Fruit fly (Drosophila melanogaster) whole organism, embryonic: Measurements from ENCODE around the gene CG44142.

Experiments
- ATbp ChIP-seq: fragments of 200-800 bp; sonication (Bioruptor generic); optimal IDR thresholded peaks from 2 replicates; lab custom pipeline; 2017; ENCODE audit warnings: missing biosample characterization, mild to moderate bottlenecking, missing genetic modification characterization, missing genetic modification reagents
- Atf3 ChIP-seq: fragments of 200-800 bp; sonication (Bioruptor generic); optimal IDR thresholded peaks from 3 replicates; lab custom pipeline; 2016; ENCODE audit warnings: missing biosample characterization, missing genetic modification characterization
- CG10654 ChIP-seq: fragments of 200-800 bp; sonication (Bioruptor generic); optimal IDR thresholded peaks from 2 replicates; lab custom pipeline; 2016; ENCODE audit warnings: missing biosample characterization, missing genetic modification characterization
- CG10959 ChIP-seq: fragments of 200-800 bp; sonication (Bioruptor generic); IDR thresholded peaks from 2 replicates; pipeline ENCODE4 v1.3.6; 2022; ENCODE audit warnings: missing biosample characterization, missing genetic modification characterization
- CG11560 ChIP-seq: fragments of 200-800 bp; sonication (Bioruptor generic); IDR thresholded peaks from 3 replicates; pipeline ENCODE4 v1.3.6; 2022; ENCODE audit warnings: missing biosample characterization, missing genetic modification characterization
- CG12236 ChIP-seq: fragments of 200-800 bp; sonication (Bioruptor generic); optimal IDR thresholded peaks from 2 replicates; lab custom pipeline; 2016; ENCODE audit warnings: missing biosample characterization, missing genetic modification characterization
- CG14441 ChIP-seq: fragments of 200-800 bp; sonication (Bioruptor generic); IDR thresholded peaks from 2 replicates; pipeline ENCODE4 v1.3.6; 2022; ENCODE audit warnings: missing biosample characterization, missing genetic modification characterization
- CG16813 ChIP-seq: fragments of 200-800 bp; sonication (Bioruptor generic); IDR thresholded peaks from 3 replicates; pipeline ENCODE4 v1.3.6; 2022; ENCODE audit warnings: missing biosample characterization, missing genetic modification characterization; ENCODE audit not compliant: partially characterized antibody
- CG17328 ChIP-seq: fragments of 200-800 bp; sonication (Bioruptor generic); IDR thresholded peaks from 2 replicates; pipeline ENCODE4 v1.3.6; 2022; ENCODE audit warnings: missing biosample characterization, missing genetic modification characterization
- CG18619 ChIP-seq: fragments of 200-800 bp; sonication (Bioruptor generic); optimal IDR thresholded peaks from 3 replicates; lab custom pipeline; 2017; ENCODE audit warnings: missing biosample characterization, mild to moderate bottlenecking, missing genetic modification characterization
- CG2202 ChIP-seq: fragments of 200-800 bp; sonication (Bioruptor generic); optimal IDR thresholded peaks from 2 replicates; lab custom pipeline; 2018; ENCODE audit warnings: missing biosample characterization, mild to moderate bottlenecking, missing genetic modification characterization
- CG2678 ChIP-seq: fragments of 200-800 bp; sonication (Bioruptor generic); optimal IDR thresholded peaks from 3 replicates; lab custom pipeline; 2019; ENCODE audit warnings: missing biosample characterization, mild to moderate bottlenecking, missing genetic modification characterization, moderate library complexity
- CG30431 ChIP-seq: fragments of 200-800 bp; sonication (Bioruptor generic); optimal IDR thresholded peaks from 2 replicates; lab custom pipeline; 2017; ENCODE audit warnings: missing biosample characterization, missing genetic modification characterization
- CG5245 ChIP-seq: fragments of 200-800 bp; sonication (Bioruptor generic); optimal IDR thresholded peaks from 3 replicates; lab custom pipeline; 2016; ENCODE audit warnings: missing biosample characterization, missing genetic modification characterization
- CG6272 ChIP-seq: fragments of 200-800 bp; sonication (Bioruptor generic); IDR thresholded peaks from 2 replicates; pipeline ENCODE4 v1.3.6; 2022; ENCODE audit warnings: missing biosample characterization, missing genetic modification characterization
- CG6689 ChIP-seq: fragments of 200-800 bp; sonication (Bioruptor generic); IDR thresholded peaks from 2 replicates; pipeline ENCODE4 v1.3.6; 2022; ENCODE audit warnings: missing biosample characterization, missing genetic modification characterization
- CG8089 ChIP-seq: fragments of 200-800 bp; sonication (Bioruptor generic); optimal IDR thresholded peaks from 3 replicates; lab custom pipeline; 2016; ENCODE audit warnings: missing biosample characterization, missing genetic modification characterization
- CG8359 ChIP-seq: fragments of 200-800 bp; sonication (Bioruptor generic); optimal IDR thresholded peaks from 2 replicates; lab custom pipeline; 2017; ENCODE audit warnings: missing biosample characterization, mild to moderate bottlenecking, missing genetic modification characterization, borderline replicate concordance
- CG8478 ChIP-seq: fragments of >200 bp; optimal IDR thresholded peaks from 2 replicates; lab custom pipeline; 2018
- CG8924 ChIP-seq: fragments of 200-800 bp; optimal IDR thresholded peaks from 3 replicates; lab custom pipeline; 2019; ENCODE audit warnings: missing biosample characterization, mild to moderate bottlenecking, missing genetic modification characterization, moderate library complexity
- CG9817 ChIP-seq: fragments of 200-800 bp; sonication (Bioruptor generic); optimal IDR thresholded peaks from 2 replicates; lab custom pipeline; 2018; ENCODE audit warnings: missing biosample characterization, mild to moderate bottlenecking, missing genetic modification characterization, moderate library complexity
- Camta ChIP-seq: fragments of 200-800 bp; sonication (Bioruptor generic); optimal IDR thresholded peaks from 2 replicates; lab custom pipeline; 2016; ENCODE audit warnings: missing biosample characterization, missing genetic modification characterization
- Dll ChIP-seq: fragments of 200-800 bp; sonication (Bioruptor generic); IDR thresholded peaks from 4 replicates; pipeline ENCODE4 v1.3.6; 2022; ENCODE audit warnings: missing biosample characterization, missing genetic modification characterization; ENCODE audit not compliant: partially characterized antibody
- Doc2 ChIP-seq: fragments of 200-800 bp; sonication (Bioruptor generic); IDR thresholded peaks from 2 replicates; pipeline ENCODE4 v1.3.6; 2022; ENCODE audit warnings: missing biosample characterization, missing genetic modification characterization
- Elba2 ChIP-seq: fragments of 200-800 bp; sonication (Bioruptor generic); optimal IDR thresholded peaks from 3 replicates; lab custom pipeline; 2016; ENCODE audit warnings: missing biosample characterization, missing genetic modification characterization
- Fer1 ChIP-seq: fragments of 200-800 bp; sonication (Bioruptor generic); optimal IDR thresholded peaks from 2 replicates; lab custom pipeline; 2017; ENCODE audit warnings: missing biosample characterization, mild to moderate bottlenecking, missing genetic modification characterization
- Gug ChIP-seq: fragments of 200-800 bp; sonication (Bioruptor generic); IDR thresholded peaks from 4 replicates; pipeline ENCODE4 v1.3.6; 2022; ENCODE audit warnings: missing biosample characterization, missing genetic modification characterization
- H15 ChIP-seq: fragments of 200-800 bp; sonication (Bioruptor generic); IDR thresholded peaks from 3 replicates; pipeline ENCODE4 v1.3.6; 2022; ENCODE audit warnings: missing biosample characterization, missing genetic modification characterization
- Hr3 ChIP-seq: fragments of 200-800 bp; sonication (Bioruptor generic); optimal IDR thresholded peaks from 3 replicates; lab custom pipeline; 2016; ENCODE audit warnings: missing biosample characterization, missing genetic modification characterization
- ara ChIP-seq: fragments of 200-800 bp; sonication (Bioruptor generic); IDR thresholded peaks from 2 replicates; pipeline ENCODE4 v1.3.6; 2022; ENCODE audit warnings: missing biosample characterization, missing genetic modification characterization
- az2 ChIP-seq: fragments of 200-800 bp; sonication (Bioruptor generic); optimal IDR thresholded peaks from 3 replicates; lab custom pipeline; 2016; ENCODE audit warnings: missing biosample characterization, missing genetic modification characterization
- ci ChIP-seq: fragments of 200-800 bp; sonication (Bioruptor generic); IDR thresholded peaks from 3 replicates; pipeline ENCODE4 v1.3.6; 2022; ENCODE audit warnings: missing biosample characterization, missing genetic modification characterization
- corto ChIP-seq: fragments of 200-800 bp; sonication (Bioruptor generic); optimal IDR thresholded peaks from 2 replicates; lab custom pipeline; 2016; ENCODE audit warnings: missing biosample characterization, mild to moderate bottlenecking, missing genetic modification characterization, moderate library complexity
- crol ChIP-seq: fragments of 200-800 bp; sonication (Bioruptor generic); IDR thresholded peaks from 2 replicates; pipeline ENCODE4 v1.3.6; 2022; ENCODE audit warnings: missing biosample characterization, missing genetic modification characterization
- dmrt99B ChIP-seq: fragments of 200-800 bp; sonication (Bioruptor generic); optimal IDR thresholded peaks from 2 replicates; lab custom pipeline; 2018; ENCODE audit warnings: missing biosample characterization, mild to moderate bottlenecking, missing genetic modification characterization, moderate library complexity
- dpn ChIP-seq, 2 experiments: fragments of 200-800 bp; sonication (Bioruptor generic); optimal IDR thresholded peaks; 3 replicates each; lab custom pipeline; 2016; ENCODE audit warnings: missing biosample characterization in 2 of 2, missing genetic modification characterization in 2 of 2
- eve ChIP-seq, 2 experiments: fragments of >200 bp; optimal IDR thresholded peaks; 2 replicates each; lab custom pipeline; 2017; ENCODE audit warnings: missing biosample characterization in 2 of 2, missing genetic modification characterization in 2 of 2
- gce ChIP-seq: fragments of 200-800 bp; sonication (Bioruptor generic); IDR thresholded peaks from 3 replicates; pipeline ENCODE4 v1.3.6; 2022; ENCODE audit warnings: missing biosample characterization, missing genetic modification characterization
- inv ChIP-seq: fragments of 200-800 bp; sonication (Bioruptor generic); IDR thresholded peaks from 2 replicates; pipeline ENCODE4 v1.3.6; 2022; ENCODE audit warnings: missing biosample characterization, missing genetic modification characterization; ENCODE audit not compliant: partially characterized antibody
- kah ChIP-seq: fragments of 200-800 bp; sonication (Bioruptor generic); optimal IDR thresholded peaks from 2 replicates; lab custom pipeline; 2018; ENCODE audit warnings: missing biosample characterization, mild to moderate bottlenecking, missing genetic modification characterization
- nmo ChIP-seq: fragments of 200-800 bp; sonication (Bioruptor generic); optimal IDR thresholded peaks from 2 replicates; lab custom pipeline; 2018; ENCODE audit warnings: missing biosample characterization, mild to moderate bottlenecking, missing genetic modification characterization, moderate library complexity
- nom ChIP-seq: fragments of 200-800 bp; sonication (Bioruptor generic); optimal IDR thresholded peaks from 2 replicates; lab custom pipeline; 2017; ENCODE audit warnings: missing biosample characterization, missing genetic modification characterization, mild to moderate bottlenecking, moderate library complexity, missing genetic modification reagents
- pb ChIP-seq: fragments of 200-800 bp; sonication (Bioruptor generic); optimal IDR thresholded peaks from 3 replicates; lab custom pipeline; 2016; ENCODE audit warnings: missing biosample characterization, missing genetic modification characterization
- row ChIP-seq: fragments of 200-800 bp; sonication (Bioruptor generic); IDR thresholded peaks from 3 replicates; pipeline ENCODE4 v1.3.6; 2022; ENCODE audit warnings: missing biosample characterization, missing genetic modification characterization
- sens-2 ChIP-seq: fragments of 200-800 bp; sonication (Bioruptor generic); IDR thresholded peaks from 2 replicates; pipeline ENCODE4 v1.3.6; 2022; ENCODE audit warnings: missing biosample characterization, missing genetic modification characterization
- seq ChIP-seq: fragments of 200-800 bp; sonication (Bioruptor generic); IDR thresholded peaks from 2 replicates; pipeline ENCODE4 v1.3.6; 2022; ENCODE audit warnings: missing biosample characterization, missing genetic modification characterization
- sima ChIP-seq: fragments of 200-800 bp; sonication (Bioruptor generic); optimal IDR thresholded peaks from 2 replicates; lab custom pipeline; 2016; ENCODE audit warnings: missing biosample characterization, missing genetic modification characterization
- slp2 ChIP-seq: fragments of 200-800 bp; sonication (Bioruptor generic); optimal IDR thresholded peaks from 2 replicates; lab custom pipeline; 2016; ENCODE audit warnings: missing biosample characterization, missing genetic modification characterization
- toy ChIP-seq: fragments of 200-800 bp; sonication (Bioruptor generic); IDR thresholded peaks from 2 replicates; pipeline ENCODE4 v1.3.6; 2022; ENCODE audit warnings: missing biosample characterization, missing genetic modification characterization
- trem ChIP-seq: fragments of 200-800 bp; optimal IDR thresholded peaks from 3 replicates; lab custom pipeline; 2019; ENCODE audit warnings: missing biosample characterization, mild to moderate bottlenecking, missing genetic modification characterization, moderate library complexity
- tx ChIP-seq: fragments of 200-800 bp; sonication (Bioruptor generic); optimal IDR thresholded peaks from 2 replicates; lab custom pipeline; 2016; ENCODE audit warnings: missing biosample characterization, missing genetic modification characterization
- vvl ChIP-seq: fragments of 200-800 bp; sonication (Bioruptor generic); IDR thresholded peaks from 2 replicates; pipeline ENCODE4 v1.3.6; 2022; ENCODE audit warnings: missing biosample characterization, missing genetic modification characterization

The CG44142 gene

dm6 chr3R:13305318-13305899 lies 7.6 kb downstream of the CG44142 start (continued):
- TF ChIP-seq toy (GFP tag; lab: Robert Waterston, UW) = no peak
- no peak for TF ChIP-seq pb (GFP tag; lab: Kevin White, UChicago)
- TF ChIP-seq Camta (GFP tag; lab: Kevin White, UChicago) = no peak
- TF ChIP-seq CG11560 (tag; lab: Robert Waterston, UW) = no peak
- TF ChIP-seq eve (GFP tag; optimal IDR thresholded peaks at IDR 0.05; lab: Kevin White, UChicago) = no peak
- 0 out of 2 replicates have a peak, but pooled peaks have one; percentile 26 for TF ChIP-seq vvl (GFP tag; lab: Robert Waterston, UW)
- 0 out of 2 replicates have a peak, but pooled peaks have one; percentile 51 for TF ChIP-seq CG6689 (GFP tag; lab: Robert Waterston, UW)
- no peak for TF ChIP-seq slp2 (GFP tag; lab: Kevin White, UChicago)
- no peak for TF ChIP-seq CG6272
- TF ChIP-seq CG30431 (GFP tag; lab: Kevin White, UChicago) = no peak
- peak; percentile 72 for TF ChIP-seq CG2678 (tag; lab: Kevin White, UChicago)
- TF ChIP-seq Atf3 (GFP tag; lab: Kevin White, UChicago) = no peak
- TF ChIP-seq Gug = no peak
- TF ChIP-seq ATbp (GFP tag; lab: Kevin White, UChicago) = peak; percentile 28
- no peak for TF ChIP-seq gce (GFP tag; lab: Robert Waterston, UW)
- TF ChIP-seq tx (GFP tag; lab: Kevin White, UChicago) = no peak
- TF ChIP-seq trem (tag; lab: Kevin White, UChicago) = peak; percentile 68
- no peak for TF ChIP-seq CG10959 (GFP tag; lab: Robert Waterston, UW)
- no peak for TF ChIP-seq Elba2 (GFP tag; lab: Kevin White, UChicago)
- peak; percentile 70 for TF ChIP-seq crol (GFP tag; lab: Robert Waterston, UW)
- no peak for TF ChIP-seq CG12236
- peak; percentile 10 for TF ChIP-seq CG10654 (GFP tag; lab: Kevin White, UChicago)
- TF ChIP-seq CG14441 (GFP tag; lab: Robert Waterston, UW) = no peak
- TF ChIP-seq CG8089 = no peak
- no peak for TF ChIP-seq CG8478 (lab: Kevin White, UChicago)
- TF ChIP-seq seq (GFP tag; lab: Robert Waterston, UW) = 0 out of 2 replicates have a peak, but pooled peaks have one; percentile 26
- peak; percentile 39 for TF ChIP-seq az2
- TF ChIP-seq nom (GFP tag; lab: Kevin White, UChicago) = peak; percentile 40
- TF ChIP-seq CG5245 (GFP tag; lab: Kevin White, UChicago) = peak; percentile 9
- TF ChIP-seq row = peak; percentile 33; the same call in 2 of the 3 replicates
- TF ChIP-seq H15 (GFP tag; lab: Robert Waterston, UW) = no peak
- peak; percentile 55 for TF ChIP-seq CG8924 (tag; lab: Kevin White, UChicago)
- TF ChIP-seq sima (GFP tag; lab: Kevin White, UChicago) = no peak
- peak; percentile 77 for TF ChIP-seq nmo (GFP tag; lab: Kevin White, UChicago)
- no peak for TF ChIP-seq CG8359 (GFP tag; lab: Kevin White, UChicago)
- TF ChIP-seq dpn (GFP tag; optimal IDR thresholded peaks at IDR 0.05; lab: Kevin White, UChicago) = peak in 1 of 2 experiments; percentile 36
- peak; percentile 68 for TF ChIP-seq dmrt99B
- no peak for TF ChIP-seq Dll (GFP tag; lab: Robert Waterston, UW)
- TF ChIP-seq kah = peak; percentile 5
- no peak for TF ChIP-seq CG17328 (GFP tag; lab: Robert Waterston, UW)
- TF ChIP-seq CG18619 (GFP tag; lab: Kevin White, UChicago) = peak; percentile 14
- no peak for TF ChIP-seq inv (GFP tag; lab: Robert Waterston, UW)
- TF ChIP-seq Fer1 (GFP tag; lab: Kevin White, UChicago) = no peak
- TF ChIP-seq Hr3 (GFP tag; lab: Kevin White, UChicago) = peak; percentile 40
- TF ChIP-seq ci (GFP tag; lab: Robert Waterston, UW) = no peak
- peak; percentile 55 for TF ChIP-seq CG2202 (tag; lab: Kevin White, UChicago)
- no peak for TF ChIP-seq ara
- no peak for TF ChIP-seq Doc2
- peak; percentile 17 for TF ChIP-seq corto (GFP tag; lab: Kevin White, UChicago)
- no peak for TF ChIP-seq CG16813 (GFP tag; lab: Robert Waterston, UW)
- no peak for TF ChIP-seq CG9817
- TF ChIP-seq sens-2 (GFP tag; lab: Robert Waterston, UW) = no peak
